Worm (Caenorhabditis elegans): ENCODE results near the gene pmp-3.

- TF ChIP-seq nhr-11 (tag; optimal IDR thresholded peaks at IDR 0.05) (no peak), npax-4 (tag; optimal IDR thresholded peaks at IDR 0.05) (no peak), Y22D7AL.16 (tag; optimal IDR thresholded peaks at IDR 0.05) (no peak), pros-1 (tag; optimal IDR thresholded peaks at IDR 0.05) (no peak), dmd-4 (tag; optimal IDR thresholded peaks at IDR 0.05; ENCODE audit: borderline replicate concordance) (no peak), ceh-45 (GFP tag; IDR thresholded peaks at IDR 0.05) (no peak), pha-2 (tag; optimal IDR thresholded peaks at IDR 0.05) (no peak), fkh-10 (GFP tag; optimal IDR thresholded peaks at IDR 0.05) (no peak)
Measured at ce11 chrV:14620311-14620710, 26.2 kb upstream of the pmp-3 start.

Data from whole organism, late embryonic.